Fruit fly (Drosophila melanogaster) whole organism, embryonic: ENCODE data around the gene TTLL4B.
A peak's percentile ranks its signal among the peaks of the same experiment; 100 is the strongest.

ENCODE experiments used
- Aef1 ChIP-seq: fragments of 200-800 bp; sonication (Bioruptor generic); IDR thresholded peaks from 3 replicates; pipeline ENCODE4 v1.3.6; 2022; ENCODE audit warnings: missing biosample characterization, missing genetic modification characterization
- Antp ChIP-seq: fragments of 200-800 bp; sonication (Bioruptor generic); optimal IDR thresholded peaks from 3 replicates; lab custom pipeline; 2016; ENCODE audit warnings: missing biosample characterization, missing genetic modification characterization
- C15 ChIP-seq: fragments of 200-800 bp; sonication (Bioruptor generic); IDR thresholded peaks from 3 replicates; pipeline ENCODE4 v1.3.6; 2022; ENCODE audit warnings: missing biosample characterization, missing genetic modification characterization
- CG10267 ChIP-seq: fragments of 200-800 bp; sonication (Bioruptor generic); optimal IDR thresholded peaks from 2 replicates; lab custom pipeline; 2018; ENCODE audit warnings: missing biosample characterization, mild to moderate bottlenecking, missing genetic modification characterization, moderate library complexity
- CG10274 ChIP-seq: fragments of 200-800 bp; sonication (Bioruptor generic); optimal IDR thresholded peaks from 3 replicates; lab custom pipeline; 2017; ENCODE audit warnings: missing biosample characterization, mild to moderate bottlenecking, missing genetic modification characterization
- CG12071 ChIP-seq: fragments of 200-800 bp; sonication (Bioruptor generic); optimal IDR thresholded peaks from 3 replicates; lab custom pipeline; 2018; ENCODE audit warnings: missing biosample characterization, mild to moderate bottlenecking, missing genetic modification characterization
- CG12391 ChIP-seq: fragments of 200-800 bp; sonication (Bioruptor generic); optimal IDR thresholded peaks from 3 replicates; lab custom pipeline; 2018; ENCODE audit warnings: missing biosample characterization, mild to moderate bottlenecking, missing genetic modification characterization, moderate library complexity
- CG12659 ChIP-seq: fragments of 200-800 bp; sonication (Bioruptor generic); optimal IDR thresholded peaks from 3 replicates; lab custom pipeline; 2017; ENCODE audit warnings: mild to moderate bottlenecking, missing biosample characterization, missing genetic modification reagents, missing genetic modification characterization
- CG12744 ChIP-seq: fragments of 200-800 bp; sonication (Bioruptor generic); optimal IDR thresholded peaks from 2 replicates; lab custom pipeline; 2016; ENCODE audit warnings: missing biosample characterization, missing genetic modification characterization
- CG12769 ChIP-seq: fragments of 200-800 bp; sonication (Bioruptor generic); optimal IDR thresholded peaks from 2 replicates; lab custom pipeline; 2019; ENCODE audit warnings: missing biosample characterization, mild to moderate bottlenecking, missing genetic modification characterization, moderate library complexity
- CG17361 ChIP-seq: fragments of 200-800 bp; sonication (Bioruptor generic); IDR thresholded peaks from 3 replicates; pipeline ENCODE4 v1.3.6; 2022; ENCODE audit warnings: missing biosample characterization, missing genetic modification characterization
- CG18599 ChIP-seq: fragments of 200-800 bp; sonication (Bioruptor generic); optimal IDR thresholded peaks from 3 replicates; lab custom pipeline; 2017; ENCODE audit warnings: missing biosample characterization, missing genetic modification characterization, mild to moderate bottlenecking, moderate library complexity, missing genetic modification reagents
- CG31388 ChIP-seq: fragments of 200-800 bp; sonication (Bioruptor generic); optimal IDR thresholded peaks from 2 replicates; lab custom pipeline; 2016; ENCODE audit warnings: missing biosample characterization, missing genetic modification characterization
- CG32767 ChIP-seq: fragments of 200-800 bp; sonication (Bioruptor generic); IDR thresholded peaks from 2 replicates; pipeline ENCODE4 v1.3.6; 2022; ENCODE audit warnings: missing biosample characterization, missing genetic modification characterization
- CG33213 ChIP-seq: fragments of 200-800 bp; sonication (Bioruptor generic); optimal IDR thresholded peaks from 3 replicates; lab custom pipeline; 2016; ENCODE audit warnings: missing biosample characterization, missing genetic modification characterization
- CG3995 ChIP-seq: fragments of 200-800 bp; sonication (Bioruptor generic); optimal IDR thresholded peaks from 3 replicates; lab custom pipeline; 2016; ENCODE audit warnings: missing biosample characterization, missing genetic modification characterization
- CG42726 ChIP-seq: fragments of 200-800 bp; sonication (Bioruptor generic); IDR thresholded peaks from 2 replicates; pipeline ENCODE4 v1.3.6; 2022; ENCODE audit warnings: missing biosample characterization, missing genetic modification characterization; ENCODE audit not compliant: partially characterized antibody
- CG4282 ChIP-seq: fragments of 200-800 bp; sonication (Bioruptor generic); optimal IDR thresholded peaks from 2 replicates; lab custom pipeline; 2016; ENCODE audit warnings: missing biosample characterization, missing genetic modification characterization
- CG7963 ChIP-seq: fragments of 200-800 bp; sonication (Bioruptor generic); IDR thresholded peaks from 3 replicates; pipeline ENCODE4 v1.3.6; 2022; ENCODE audit warnings: missing biosample characterization, missing genetic modification characterization; ENCODE audit not compliant: partially characterized antibody
- CG8478 ChIP-seq: fragments of >200 bp; optimal IDR thresholded peaks from 2 replicates; lab custom pipeline; 2018
- D19A ChIP-seq: fragments of 200-800 bp; optimal IDR thresholded peaks from 3 replicates; lab custom pipeline; 2019; ENCODE audit warnings: missing biosample characterization, mild to moderate bottlenecking, missing genetic modification characterization, moderate library complexity
- HHEX ChIP-seq: fragments of 200-800 bp; sonication (Bioruptor generic); optimal IDR thresholded peaks from 3 replicates; lab custom pipeline; 2017; ENCODE audit warnings: missing biosample characterization, mild to moderate bottlenecking, missing genetic modification characterization, missing genetic modification reagents
- HLH4C ChIP-seq: fragments of 200-800 bp; sonication (Bioruptor generic); IDR thresholded peaks from 3 replicates; pipeline ENCODE4 v1.3.6; 2022; ENCODE audit warnings: missing biosample characterization, missing genetic modification characterization; ENCODE audit not compliant: partially characterized antibody
- HmgZ ChIP-seq: fragments of 200-800 bp; sonication (Bioruptor generic); optimal IDR thresholded peaks from 2 replicates; lab custom pipeline; 2018; ENCODE audit warnings: missing biosample characterization, mild to moderate bottlenecking, missing genetic modification characterization
- Lhr ChIP-seq: fragments of 200-800 bp; sonication (Bioruptor generic); optimal IDR thresholded peaks from 3 replicates; lab custom pipeline; 2017; ENCODE audit warnings: mild to moderate bottlenecking, missing biosample characterization, missing genetic modification reagents, missing genetic modification characterization
- MTF-1 ChIP-seq: fragments of 200-800 bp; sonication (Bioruptor generic); optimal IDR thresholded peaks from 2 replicates; lab custom pipeline; 2018; ENCODE audit warnings: missing biosample characterization, mild to moderate bottlenecking, missing genetic modification characterization, borderline replicate concordance
- Mes4 ChIP-seq: fragments of 200-800 bp; sonication (Bioruptor generic); optimal IDR thresholded peaks from 2 replicates; lab custom pipeline; 2016; ENCODE audit warnings: missing biosample characterization, missing genetic modification characterization
- Nf-YC ChIP-seq: fragments of 200-800 bp; optimal IDR thresholded peaks from 3 replicates; lab custom pipeline; 2019; ENCODE audit warnings: missing biosample characterization, mild to moderate bottlenecking, missing genetic modification characterization, moderate library complexity
- Poxn ChIP-seq: fragments of 200-800 bp; sonication (Bioruptor generic); IDR thresholded peaks from 2 replicates; pipeline ENCODE4 v1.3.6; 2022; ENCODE audit warnings: missing biosample characterization, missing genetic modification characterization
- Usf ChIP-seq: fragments of 200-800 bp; sonication (Bioruptor generic); optimal IDR thresholded peaks from 2 replicates; lab custom pipeline; 2017; ENCODE audit warnings: missing genotype, missing biosample characterization, missing genetic modification characterization
- Xbp1 ChIP-seq: fragments of 200-800 bp; sonication (Bioruptor generic); optimal IDR thresholded peaks from 3 replicates; lab custom pipeline; 2016; ENCODE audit warnings: missing biosample characterization, mild to moderate bottlenecking, missing genetic modification characterization
- abd-A ChIP-seq: fragments of 200-800 bp; sonication (Bioruptor generic); optimal IDR thresholded peaks from 3 replicates; lab custom pipeline; 2019; ENCODE audit warnings: missing biosample characterization, mild to moderate bottlenecking, missing genetic modification characterization, moderate library complexity
- aop ChIP-seq: fragments of 200-800 bp; sonication (Bioruptor generic); IDR thresholded peaks from 2 replicates; pipeline ENCODE4 v1.3.6; 2022; ENCODE audit warnings: missing biosample characterization, missing genetic modification characterization
- cwo ChIP-seq: fragments of 200-800 bp; sonication (Bioruptor generic); optimal IDR thresholded peaks from 3 replicates; lab custom pipeline; 2017; ENCODE audit warnings: missing biosample characterization, missing genetic modification characterization, mild to moderate bottlenecking, moderate library complexity, missing genetic modification reagents
- dimm ChIP-seq: fragments of 200-800 bp; sonication (Bioruptor generic); IDR thresholded peaks from 2 replicates; pipeline ENCODE4 v1.3.6; 2022; ENCODE audit warnings: missing biosample characterization, missing genetic modification characterization
- dm ChIP-seq: fragments of 200-800 bp; sonication (Bioruptor generic); optimal IDR thresholded peaks from 3 replicates; lab custom pipeline; 2016; ENCODE audit warnings: missing biosample characterization, missing genetic modification characterization
- fd64A ChIP-seq: fragments of 200-800 bp; sonication (Bioruptor generic); optimal IDR thresholded peaks from 3 replicates; lab custom pipeline; 2018; ENCODE audit warnings: missing biosample characterization, mild to moderate bottlenecking, missing genetic modification characterization
- hbn ChIP-seq: fragments of 200-800 bp; sonication (Bioruptor generic); IDR thresholded peaks from 2 replicates; pipeline ENCODE4 v1.3.6; 2022; ENCODE audit warnings: missing biosample characterization, missing genetic modification characterization; ENCODE audit not compliant: partially characterized antibody
- kni ChIP-seq: fragments of 200-800 bp; sonication (Bioruptor generic); optimal IDR thresholded peaks from 3 replicates; lab custom pipeline; 2017; ENCODE audit warnings: mild to moderate bottlenecking, missing biosample characterization, missing genetic modification reagents, missing genetic modification characterization
- knrl ChIP-seq: fragments of 200-800 bp; sonication (Bioruptor generic); IDR thresholded peaks from 3 replicates; pipeline ENCODE4 v1.3.6; 2022; ENCODE audit warnings: missing biosample characterization, missing genetic modification characterization; ENCODE audit not compliant: partially characterized antibody
- nom ChIP-seq: fragments of 200-800 bp; sonication (Bioruptor generic); optimal IDR thresholded peaks from 2 replicates; lab custom pipeline; 2017; ENCODE audit warnings: missing biosample characterization, missing genetic modification characterization, mild to moderate bottlenecking, moderate library complexity, missing genetic modification reagents
- oc ChIP-seq: fragments of 200-800 bp; sonication (Bioruptor generic); optimal IDR thresholded peaks from 2 replicates; lab custom pipeline; 2018; ENCODE audit warnings: missing biosample characterization, mild to moderate bottlenecking, missing genetic modification characterization, moderate library complexity
- odd ChIP-seq: fragments of 200-800 bp; sonication (Bioruptor generic); optimal IDR thresholded peaks from 2 replicates; lab custom pipeline; 2017; ENCODE audit warnings: missing biosample characterization, mild to moderate bottlenecking, missing genetic modification characterization
- pan ChIP-seq, 4 experiments: fragments of >200 bp in 3 of 4; fragments of 200-800 bp in 1 of 4; sonication (Bioruptor generic) in 1 of 4; optimal IDR thresholded peaks in 3 of 4; IDR thresholded peaks in 1 of 4; 2 replicates each; pipeline versions ENCODE4 v1.3.6 to Lab custom; 2017 to 2022; ENCODE audit warnings: missing biosample characterization in 2 of 4, missing genetic modification characterization in 2 of 4, mixed read lengths in 1 of 4
- pfk ChIP-seq: fragments of 200-800 bp; sonication (Bioruptor generic); optimal IDR thresholded peaks from 2 replicates; lab custom pipeline; 2018; ENCODE audit warnings: missing biosample characterization, mild to moderate bottlenecking, missing genetic modification characterization, moderate library complexity
- pros ChIP-seq: fragments of 200-800 bp; sonication (Bioruptor generic); optimal IDR thresholded peaks from 3 replicates; lab custom pipeline; 2019; ENCODE audit warnings: missing biosample characterization, mild to moderate bottlenecking, missing genetic modification characterization, moderate library complexity
- slbo ChIP-seq: fragments of 200-800 bp; sonication (Bioruptor generic); IDR thresholded peaks from 2 replicates; pipeline ENCODE4 v1.3.6; 2022; ENCODE audit warnings: missing biosample characterization, missing genetic modification characterization
- ttk ChIP-seq: fragments of 200-800 bp; sonication (Bioruptor generic); IDR thresholded peaks from 2 replicates; pipeline ENCODE4 v2.1.2; 2022; ENCODE audit warnings: missing biosample characterization, missing genetic modification characterization

Gene TTLL4B

DNA sequence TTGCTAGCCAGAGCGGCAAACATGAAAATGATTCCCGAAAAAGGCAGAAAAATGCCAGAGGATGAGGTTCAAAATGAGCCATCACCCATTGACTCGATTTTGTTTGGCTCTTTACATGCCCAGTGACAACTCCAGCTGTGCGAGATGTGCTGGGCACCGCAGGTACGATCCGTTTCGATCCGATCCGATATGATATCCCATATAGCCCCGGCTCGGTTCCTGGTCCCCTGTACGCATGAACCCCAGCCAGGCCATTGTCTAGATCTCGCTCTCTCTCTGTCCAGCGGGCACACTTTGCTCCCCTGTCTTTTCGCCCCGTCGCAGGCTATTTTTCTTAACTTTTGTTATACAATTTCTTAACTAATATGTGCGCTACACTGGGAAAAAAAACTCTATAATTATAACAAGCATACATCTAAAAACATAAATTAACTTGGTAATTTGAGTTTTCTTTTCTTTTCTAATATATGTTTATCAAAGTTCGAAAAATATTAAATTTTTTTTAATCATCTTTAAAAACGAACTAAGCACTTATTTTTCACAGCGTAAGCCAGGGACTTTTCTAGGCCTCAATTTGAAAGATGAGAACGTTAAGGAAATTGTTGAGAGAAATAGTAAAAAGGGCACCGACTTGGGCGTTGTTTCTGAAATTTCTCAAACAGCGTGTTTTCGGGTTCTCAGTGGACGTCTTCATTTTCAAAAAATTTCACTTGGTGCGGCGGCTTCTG is 34.9 kb upstream of the TTLL4B start (continued):
- TF ChIP-seq knrl (GFP tag; lab: Robert Waterston, UW), result no peak
- no peak for TF ChIP-seq pan (optimal IDR thresholded peaks at IDR 0.05; lab: Kevin White, UChicago)
- peak in 1 of 2 experiments; percentile 26 for TF ChIP-seq pan (GFP tag; optimal IDR thresholded peaks at IDR 0.05 in 1 of 2, IDR thresholded peaks at IDR 0.05 in 1 of 2)
- no peak for TF ChIP-seq abd-A (tag; lab: Kevin White, UChicago)
- no peak for TF ChIP-seq CG12659 (GFP tag; lab: Kevin White, UChicago)
- peak; percentile 97 for TF ChIP-seq pros (GFP tag; lab: Kevin White, UChicago)
- TF ChIP-seq Aef1 (GFP tag; lab: Robert Waterston, UW), result no peak
- no peak for TF ChIP-seq CG12071
- TF ChIP-seq Lhr (GFP tag; lab: Kevin White, UChicago), result peak; percentile 52
- peak; percentile 43 for TF ChIP-seq CG12744 (GFP tag; lab: Kevin White, UChicago)
- TF ChIP-seq Usf (GFP tag; lab: Kevin White, UChicago), result peak; percentile 66
- no peak for TF ChIP-seq CG10274
- no peak for TF ChIP-seq CG42726 (GFP tag; lab: Robert Waterston, UW)
- TF ChIP-seq HLH4C, result no peak
- TF ChIP-seq CG8478 (lab: Kevin White, UChicago), result no peak
- TF ChIP-seq CG32767 (GFP tag; lab: Robert Waterston, UW), result 0 out of 2 replicates have a peak, but pooled peaks have one; percentile 44
- no peak for TF ChIP-seq nom (GFP tag; lab: Kevin White, UChicago)
- peak; percentile 83 for TF ChIP-seq kni (GFP tag; lab: Kevin White, UChicago)
- no peak for TF ChIP-seq HHEX (GFP tag; lab: Kevin White, UChicago)
- TF ChIP-seq oc, result no peak
- no peak for TF ChIP-seq CG4282 (GFP tag; lab: Kevin White, UChicago)
- peak; percentile 16 for TF ChIP-seq Mes4 (GFP tag; lab: Kevin White, UChicago)
- no peak for TF ChIP-seq Nf-YC
- TF ChIP-seq CG7963 (GFP tag; lab: Robert Waterston, UW), result no peak
- no peak for TF ChIP-seq C15
- TF ChIP-seq pfk (GFP tag; lab: Kevin White, UChicago), result no peak
- TF ChIP-seq CG17361 (GFP tag; lab: Robert Waterston, UW), result peak; percentile 94
- TF ChIP-seq Antp (GFP tag; lab: Kevin White, UChicago), result no peak
- peak; percentile 12 for TF ChIP-seq dm (GFP tag; lab: Kevin White, UChicago)
- no peak for TF ChIP-seq CG3995
- no peak for TF ChIP-seq hbn (GFP tag; lab: Robert Waterston, UW)
- TF ChIP-seq Xbp1 (GFP tag; lab: Kevin White, UChicago), result peak; percentile 42
- peak; percentile 87 for TF ChIP-seq D19A (tag; lab: Kevin White, UChicago)
- peak; percentile 10 for TF ChIP-seq CG31388 (GFP tag; lab: Kevin White, UChicago)
- TF ChIP-seq dimm (GFP tag; lab: Robert Waterston, UW), result no peak
- no peak for TF ChIP-seq CG12769 (tag; lab: Kevin White, UChicago)
- peak; percentile 91 for TF ChIP-seq CG10267
- TF ChIP-seq MTF-1 (GFP tag; lab: Kevin White, UChicago), result peak; percentile 19
- no peak for TF ChIP-seq slbo (GFP tag; lab: Robert Waterston, UW)
- no peak for TF ChIP-seq HmgZ (tag; lab: Kevin White, UChicago)
- TF ChIP-seq fd64A (GFP tag; lab: Kevin White, UChicago), result no peak
- TF ChIP-seq Poxn, result no peak
- peak; percentile 40 for TF ChIP-seq CG18599 (GFP tag; lab: Kevin White, UChicago)
- peak; percentile 43 for TF ChIP-seq CG33213 (GFP tag; lab: Kevin White, UChicago)
- TF ChIP-seq CG12391 (tag; lab: Kevin White, UChicago), result peak; percentile 92
- peak; percentile 9 for TF ChIP-seq odd (GFP tag; lab: Kevin White, UChicago)
- no peak for TF ChIP-seq ttk (GFP tag; lab: Robert Waterston, UW)
- no peak for TF ChIP-seq cwo (GFP tag; lab: Kevin White, UChicago)
- no peak for TF ChIP-seq aop (GFP tag; lab: Robert Waterston, UW)
